Worm (Caenorhabditis elegans): ENCODE measurements around the gene F57B1.1.

The F57B1.1 gene

ce11 chrV:13200609-13201008 lies 5.2 kb upstream of the F57B1.1 start:
- no peak for TF ChIP-seq ceh-43 (GFP tag; optimal IDR thresholded peaks at IDR 0.05)
- no peak for TF ChIP-seq elt-3 (tag; optimal IDR thresholded peaks at IDR 0.05)
- TF ChIP-seq mab-5 (tag; optimal IDR thresholded peaks at IDR 0.05), result no peak
- no peak for TF ChIP-seq ceh-39 (tag; optimal IDR thresholded peaks at IDR 0.05)
- TF ChIP-seq sem-2 (GFP tag; optimal IDR thresholded peaks at IDR 0.05), result no peak
- TF ChIP-seq ztf-11 (tag; optimal IDR thresholded peaks at IDR 0.05), result no peak
- TF ChIP-seq nhr-237 (tag; optimal IDR thresholded peaks at IDR 0.05), result no peak
- no peak for TF ChIP-seq snpc-4 (tag; optimal IDR thresholded peaks at IDR 0.05)
- no peak for TF ChIP-seq tbx-8 (GFP tag; optimal IDR thresholded peaks at IDR 0.05)
- TF ChIP-seq bed-3 (GFP tag; optimal IDR thresholded peaks at IDR 0.05), result no peak
- TF ChIP-seq unc-39 (tag; optimal IDR thresholded peaks at IDR 0.05), result no peak
- TF ChIP-seq cnd-1 (tag; optimal IDR thresholded peaks at IDR 0.05), result no peak
- no peak for TF ChIP-seq nhr-2 (tag; optimal IDR thresholded peaks at IDR 0.05)
- TF ChIP-seq pha-4 (tag; optimal IDR thresholded peaks at IDR 0.05), result no peak
- no peak for TF ChIP-seq lsy-2 (tag; optimal IDR thresholded peaks at IDR 0.05)
- TF ChIP-seq ham-2 (GFP tag; optimal IDR thresholded peaks at IDR 0.05), result no peak
- TF ChIP-seq lin-32 (GFP tag; optimal IDR thresholded peaks at IDR 0.05), result no peak
- TF ChIP-seq unc-62 (GFP tag; optimal IDR thresholded peaks at IDR 0.05), result no peak
- TF ChIP-seq zip-8 (tag; optimal IDR thresholded peaks at IDR 0.05), result no peak

ce11 chrV:13197823-13198222 lies 2.4 kb upstream of the F57B1.1 start, which contains the start of gene F57B1.9:
TSS of gene F57B1.9 (minus strand) at chrV:13197923.
- TF ChIP-seq nhr-76 (tag; optimal IDR thresholded peaks at IDR 0.05), result no peak

ce11 chrV:13193488-13194042 lies 1.9 kb downstream of the F57B1.1 start, which contains the start of gene sun-1:
TSS of gene sun-1 (minus strand) at chrV:13193538.
- TF ChIP-seq unc-120 (tag; optimal IDR thresholded peaks at IDR 0.05; ENCODE audit: poor library complexity, severe bottlenecking) (no peak), ceh-39 (tag; optimal IDR thresholded peaks at IDR 0.05) (no peak), sptf-1 (tag; optimal IDR thresholded peaks at IDR 0.05) (no peak), flh-1 (GFP tag; optimal IDR thresholded peaks at IDR 0.05) (no peak), lin-32 (GFP tag; optimal IDR thresholded peaks at IDR 0.05) (no peak), lsy-2 (tag; optimal IDR thresholded peaks at IDR 0.05) (no peak), unc-62 (GFP tag; optimal IDR thresholded peaks at IDR 0.05) (no peak), zip-8 (tag; optimal IDR thresholded peaks at IDR 0.05) (no peak), blmp-1 (tag; optimal IDR thresholded peaks at IDR 0.05) (no peak), snpc-4 (tag; optimal IDR thresholded peaks at IDR 0.05) (no peak)

DNA sequence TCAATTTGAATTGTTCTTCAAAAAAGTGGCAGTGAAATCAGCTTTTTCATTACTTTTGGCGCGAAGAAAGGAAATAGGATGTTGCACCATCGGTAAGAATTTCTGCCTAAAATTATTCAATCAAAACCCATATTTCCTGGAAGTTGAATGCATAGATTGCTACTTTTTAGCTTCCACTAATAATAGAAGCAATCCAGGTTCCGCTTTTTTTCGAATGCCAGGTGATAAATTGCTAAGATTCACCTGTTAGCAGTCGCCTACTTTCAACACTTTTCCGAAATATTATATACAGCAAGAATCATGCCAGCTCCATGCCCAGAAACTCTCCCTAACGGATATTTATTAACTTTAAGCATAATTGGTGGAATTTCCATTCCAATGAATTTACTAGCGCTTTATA lies 10.1 kb downstream of the F57B1.1 start, which contains the start of gene sri-6:
Gene sri-6 (plus strand): TSS at position 301 of the 400 bp plus-strand sequence.
- TF ChIP-seq sptf-1 (tag; optimal IDR thresholded peaks at IDR 0.05), result no peak
- no peak for TF ChIP-seq mls-2 (tag; optimal IDR thresholded peaks at IDR 0.05)
- no peak for TF ChIP-seq snpc-4 (tag; optimal IDR thresholded peaks at IDR 0.05)
- TF ChIP-seq nhr-28 (tag; optimal IDR thresholded peaks at IDR 0.05), result no peak
- no peak for TF ChIP-seq ceh-83 (GFP tag; optimal IDR thresholded peaks at IDR 0.05)
- no peak for TF ChIP-seq unc-39 (tag; optimal IDR thresholded peaks at IDR 0.05)
- TF ChIP-seq unc-62 (GFP tag; optimal IDR thresholded peaks at IDR 0.05), result no peak
- no peak for TF ChIP-seq zip-8 (tag; optimal IDR thresholded peaks at IDR 0.05)
- no peak for TF ChIP-seq elt-3 (tag; optimal IDR thresholded peaks at IDR 0.05)
- no peak for TF ChIP-seq M03D4.4 (tag; optimal IDR thresholded peaks at IDR 0.05)

ce11 chrV:13184137-13184536 lies 11.3 kb downstream of the F57B1.1 start, which contains the start of gene T09E8.4:
TSS of gene T09E8.4 (minus strand) at chrV:13184237.
- no peak for TF ChIP-seq bed-3 (GFP tag; optimal IDR thresholded peaks at IDR 0.05)
- no peak for TF ChIP-seq nhr-237 (tag; optimal IDR thresholded peaks at IDR 0.05)

ce11 chrV:13181450-13181849 lies 14.0 kb downstream of the F57B1.1 start:
- TF ChIP-seq unc-120 (tag; optimal IDR thresholded peaks at IDR 0.05; ENCODE audit: poor library complexity, severe bottlenecking), result no peak
- TF ChIP-seq sem-2 (GFP tag; optimal IDR thresholded peaks at IDR 0.05), result no peak
- TF ChIP-seq nhr-28 (tag; optimal IDR thresholded peaks at IDR 0.05), result no peak
- no peak for TF ChIP-seq hlh-1 (tag; optimal IDR thresholded peaks at IDR 0.05)
- TF ChIP-seq ces-1 (GFP tag; optimal IDR thresholded peaks at IDR 0.05), result no peak
- no peak for TF ChIP-seq M03D4.4 (tag; optimal IDR thresholded peaks at IDR 0.05)
- no peak for TF ChIP-seq mep-1 (tag; optimal IDR thresholded peaks at IDR 0.05)
- no peak for TF ChIP-seq zip-8 (tag; optimal IDR thresholded peaks at IDR 0.05)
- TF ChIP-seq ceh-39 (tag; optimal IDR thresholded peaks at IDR 0.05), result no peak
- no peak for TF ChIP-seq cnd-1 (tag; optimal IDR thresholded peaks at IDR 0.05)
- no peak for TF ChIP-seq nhr-237 (tag; optimal IDR thresholded peaks at IDR 0.05)
- TF ChIP-seq snpc-4 (tag; optimal IDR thresholded peaks at IDR 0.05), result no peak
- no peak for TF ChIP-seq ceh-83 (GFP tag; optimal IDR thresholded peaks at IDR 0.05)
- TF ChIP-seq tbx-8 (GFP tag; optimal IDR thresholded peaks at IDR 0.05), result no peak
- no peak for TF ChIP-seq drap-1 (GFP tag; optimal IDR thresholded peaks at IDR 0.05)
- TF ChIP-seq elt-1 (tag; optimal IDR thresholded peaks at IDR 0.05; ENCODE audit: borderline replicate concordance, insufficient read depth), result no peak
- TF ChIP-seq elt-3 (tag; optimal IDR thresholded peaks at IDR 0.05), result no peak
- no peak for TF ChIP-seq lsy-2 (tag; optimal IDR thresholded peaks at IDR 0.05)
- no peak for TF ChIP-seq mab-5 (tag; optimal IDR thresholded peaks at IDR 0.05)
- no peak for TF ChIP-seq nhr-12 (tag; optimal IDR thresholded peaks at IDR 0.05)
